Worm (Caenorhabditis elegans): ENCODE measurements around the gene ZK666.8.

ZK666.8 gene

ce11 chrII:10471247-10471646 is 21.7 kb downstream of the ZK666.8 start, which contains the start of gene ZK666.1:
Gene ZK666.1 (minus strand): TSS chrII:10471347.
- TF ChIP-seq sea-2 (GFP tag; IDR thresholded peaks at IDR 0.05) (no peak), let-607 (tag; optimal IDR thresholded peaks at IDR 0.05) (no peak), nhr-90 (tag; optimal IDR thresholded peaks at IDR 0.05) (no peak), Y53F4B.3 (GFP tag; IDR thresholded peaks at IDR 0.05) (no peak), nfyb-1 (GFP tag; IDR thresholded peaks at IDR 0.05) (no peak), attf-5 (GFP tag; optimal IDR thresholded peaks at IDR 0.05) (no peak), B0035.1 (tag; optimal IDR thresholded peaks at IDR 0.05) (no peak), snpc-1.3 (tag; optimal IDR thresholded peaks at IDR 0.05; ENCODE audit: insufficient read depth) (no peak), hlh-26 (GFP tag; conservative IDR thresholded peaks at IDR 0.05) (no peak), Y79H2A.3 (GFP tag; conservative IDR thresholded peaks at IDR 0.05) (no peak), lir-1 (GFP tag; conservative IDR thresholded peaks at IDR 0.05) (no peak), ztf-18 (tag; optimal IDR thresholded peaks at IDR 0.05) (no peak), lin-26 (GFP tag; IDR thresholded peaks at IDR 0.05) (no peak), repo-1 (tag; optimal IDR thresholded peaks at IDR 0.05) (no peak), ekl-4 (GFP tag; IDR thresholded peaks at IDR 0.05) (no peak), B0336.3 (GFP tag; IDR thresholded peaks at IDR 0.05) (no peak)

- TF ChIP-seq ZK185.1 (tag; optimal IDR thresholded peaks at IDR 0.05; ENCODE audit: poor library complexity, severe bottlenecking) (no peak), cebp-1 (GFP tag; IDR thresholded peaks at IDR 0.05) (no peak), cebp-1 (tag; optimal IDR thresholded peaks at IDR 0.05) (no peak), nhr-80 (tag; optimal IDR thresholded peaks at IDR 0.05) (peak; percentile 61), C17E4.6 (GFP tag; IDR thresholded peaks at IDR 0.05) (no peak), lin-35 (GFP tag; optimal IDR thresholded peaks at IDR 0.05) (no peak)
Measured at ce11 chrII:10470159-10470558, 22.8 kb downstream of the ZK666.8 start, which contains the start of gene clec-143. Gene clec-143 (minus strand): TSS chrII:10470297.

ce11 chrII:10466552-10466951 is 26.4 kb downstream of the ZK666.8 start, which contains the start of gene tnc-2:
Gene tnc-2 (plus strand): TSS chrII:10466852.
- no peak for TF ChIP-seq tbp1 (GFP tag; optimal IDR thresholded peaks at IDR 0.05)

ce11 chrII:10464230-10464920 is 28.6 kb downstream of the ZK666.8 start, which contains the start of the genes ZK673.6 and sdz-37:
Gene ZK673.6 (minus strand): TSS chrII:10464330.
Gene sdz-37 (plus strand): TSS chrII:10464870.
- TF ChIP-seq Y56A3A.18 (GFP tag; IDR thresholded peaks at IDR 0.05) (no peak), attf-6 (GFP tag; IDR thresholded peaks at IDR 0.05) (no peak), B0336.3 (GFP tag; IDR thresholded peaks at IDR 0.05) (no peak), lsl-1 (GFP tag; optimal IDR thresholded peaks at IDR 0.05) (no peak), aptf-3 (GFP tag; IDR thresholded peaks at IDR 0.05) (no peak), nhr-27 (tag; optimal IDR thresholded peaks at IDR 0.05) (no peak), nfya-2 (GFP tag; IDR thresholded peaks at IDR 0.05) (no peak), snpc-1.1 (tag; optimal IDR thresholded peaks at IDR 0.05; ENCODE audit: insufficient read depth) (no peak), dpff-1 (tag; optimal IDR thresholded peaks at IDR 0.05) (no peak), hmg-1.2 (GFP tag; IDR thresholded peaks at IDR 0.05) (no peak), nhr-90 (tag; optimal IDR thresholded peaks at IDR 0.05) (no peak)
